Worm (Caenorhabditis elegans): ENCODE data around the gene sri-7.

DNA sequence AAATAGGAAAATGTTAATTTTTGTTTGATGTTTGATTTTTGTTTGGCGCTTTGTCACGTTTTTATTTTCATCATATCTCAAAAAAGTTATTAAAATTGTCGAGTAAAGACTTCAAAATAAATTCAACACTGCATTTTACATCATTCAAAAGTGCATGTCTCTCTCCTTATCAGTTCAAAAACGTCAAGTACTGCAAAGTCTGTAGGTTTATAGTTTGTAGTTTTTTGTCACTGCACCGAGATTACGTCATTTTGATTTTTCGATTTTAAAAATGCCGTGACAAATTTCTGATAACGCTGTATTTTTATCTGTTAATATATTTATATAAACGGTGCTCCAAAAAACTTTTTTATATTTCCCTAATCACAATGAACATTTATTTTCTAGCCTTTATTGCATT lies 45.5 kb upstream of the sri-7 start, which contains the start of gene C29F3.7:
- TF ChIP-seq him-1 (tag; optimal IDR thresholded peaks at IDR 0.05) (no peak), dao-5 (tag; optimal IDR thresholded peaks at IDR 0.05) (no peak), W03F9.2 (tag; optimal IDR thresholded peaks at IDR 0.05) (no peak)

Measured in whole organism, L4/young adult.